Worm (Caenorhabditis elegans): Measurements from ENCODE around the gene Y53G8AR.5.
"Not testable (repeated sequence)": the region's sequence is repeated elsewhere in the genome, so short reads cannot be mapped to it uniquely, and the experiment has no call there.

The Y53G8AR.5 gene

DNA sequence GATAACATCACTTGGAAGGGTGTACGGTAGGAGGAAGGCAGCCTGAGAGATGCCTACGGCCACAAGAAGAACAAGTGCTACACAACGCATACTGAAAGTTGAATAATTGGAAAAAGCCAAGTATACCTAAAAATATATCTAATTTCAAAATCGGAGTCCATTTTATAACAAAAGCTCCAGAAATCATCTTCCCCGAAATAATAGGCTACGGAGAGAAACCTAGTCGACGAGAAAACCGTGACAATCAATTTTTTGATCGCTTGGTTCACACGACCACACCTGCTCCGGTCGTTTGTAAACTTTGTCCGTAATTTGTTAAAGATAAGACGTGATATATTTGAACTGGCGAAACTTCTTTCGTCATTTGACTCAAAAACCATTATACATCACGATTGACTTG, 38.9 kb upstream of the Y53G8AR.5 start, which contains the start of gene nspg-7.2:
TSS of gene nspg-7.2 (minus strand) at position 101 of the 400 bp plus-strand sequence.
- TF ChIP-seq flt-1 (GFP tag; IDR thresholded peaks at IDR 0.05): no peak
- TF ChIP-seq F13C5.2 (tag; optimal IDR thresholded peaks at IDR 0.05): no peak
- no peak for TF ChIP-seq ama-1 (optimal IDR thresholded peaks at IDR 0.05)
- no peak for TF ChIP-seq hmbx-1 (tag; optimal IDR thresholded peaks at IDR 0.05)
- no peak for TF ChIP-seq pes-1 (GFP tag; IDR thresholded peaks at IDR 0.05)
- no peak for TF ChIP-seq sea-1 (GFP tag; conservative IDR thresholded peaks at IDR 0.05)
- no peak for TF ChIP-seq hmg-4 (GFP tag; optimal IDR thresholded peaks at IDR 0.05)
- no peak for TF ChIP-seq ets-7 (tag; optimal IDR thresholded peaks at IDR 0.05)
- no peak for TF ChIP-seq tbx-11 (GFP tag; IDR thresholded peaks at IDR 0.05)
- no peak for TF ChIP-seq ceh-13 (GFP tag; optimal IDR thresholded peaks at IDR 0.05)

DNA sequence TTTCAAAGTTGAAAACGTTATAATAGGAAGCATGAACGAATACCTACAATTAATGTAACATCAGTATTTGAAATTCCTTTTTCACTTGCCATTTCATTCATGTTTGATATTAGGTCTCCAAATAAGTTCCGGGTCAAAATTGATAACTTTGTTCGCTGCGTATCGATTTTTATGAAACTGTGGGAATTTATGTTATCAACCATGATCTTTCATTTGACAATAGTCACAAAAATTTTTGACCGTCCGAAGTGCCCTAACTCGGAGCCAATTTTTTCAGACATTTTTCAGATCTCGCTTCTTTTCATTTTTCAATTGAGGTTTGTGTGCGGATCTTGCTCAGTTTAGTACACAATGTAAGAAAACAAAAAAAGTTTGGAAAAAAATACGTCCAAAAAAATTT, 37.6 kb upstream of the Y53G8AR.5 start, which contains the start of gene Y53G8AM.6:
TSS of gene Y53G8AM.6 (minus strand) at position 101 of the 400 bp plus-strand sequence.
- not testable (repeated sequence) for TF ChIP-seq B0310.2, hnd-1, ets-7 (tag; optimal IDR thresholded peaks at IDR 0.05)

DNA sequence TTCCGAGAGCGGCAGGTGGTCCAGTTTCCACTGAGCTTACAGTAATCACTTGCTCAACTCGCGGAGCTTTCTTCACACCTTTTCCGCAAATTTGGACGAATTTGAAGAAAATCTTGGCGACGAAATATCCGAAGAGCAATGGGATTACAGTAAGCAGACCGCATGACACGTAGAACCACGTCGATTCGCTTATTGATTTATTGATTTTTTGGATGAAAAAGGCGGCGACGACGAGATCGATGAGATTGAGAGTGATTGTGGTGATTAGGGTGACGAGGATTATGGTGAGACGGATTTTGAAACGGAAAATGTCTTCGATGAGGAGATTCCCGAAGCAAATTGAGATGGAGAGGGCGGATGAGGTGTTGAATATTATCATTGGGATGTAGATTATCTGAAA, 33.6 kb upstream of the Y53G8AR.5 start:
- TF ChIP-seq sea-1 (GFP tag; conservative IDR thresholded peaks at IDR 0.05): no peak
- no peak for TF ChIP-seq hmg-4 (GFP tag; optimal IDR thresholded peaks at IDR 0.05)
- no peak for TF ChIP-seq scrt-1 (GFP tag; IDR thresholded peaks at IDR 0.05)
- TF ChIP-seq pes-1 (GFP tag; IDR thresholded peaks at IDR 0.05): no peak
- no peak for TF ChIP-seq flt-1 (GFP tag; IDR thresholded peaks at IDR 0.05)
- no peak for TF ChIP-seq hmbx-1 (tag; optimal IDR thresholded peaks at IDR 0.05)
- no peak for TF ChIP-seq ceh-36 (tag; optimal IDR thresholded peaks at IDR 0.05)
- no peak for TF ChIP-seq hnd-1 (tag; optimal IDR thresholded peaks at IDR 0.05)
- TF ChIP-seq B0310.2 (tag; optimal IDR thresholded peaks at IDR 0.05): no peak
- TF ChIP-seq tbx-37 (GFP tag; conservative IDR thresholded peaks at IDR 0.05): no peak
- no peak for TF ChIP-seq F13C5.2 (tag; optimal IDR thresholded peaks at IDR 0.05)
- no peak for TF ChIP-seq tra-4 (tag; optimal IDR thresholded peaks at IDR 0.05)
- TF ChIP-seq ceh-13 (GFP tag; optimal IDR thresholded peaks at IDR 0.05): no peak
- TF ChIP-seq ets-7 (tag; optimal IDR thresholded peaks at IDR 0.05): no peak
- no peak for TF ChIP-seq ama-1 (optimal IDR thresholded peaks at IDR 0.05)

ce11 chrIII:3266602-3267001, 30.6 kb upstream of the Y53G8AR.5 start, which contains the start of gene Y53G8AM.7:
Gene Y53G8AM.7, minus strand, starts transcription at chrIII:3266702.
- TF ChIP-seq B0310.2 (tag; optimal IDR thresholded peaks at IDR 0.05): no peak

DNA sequence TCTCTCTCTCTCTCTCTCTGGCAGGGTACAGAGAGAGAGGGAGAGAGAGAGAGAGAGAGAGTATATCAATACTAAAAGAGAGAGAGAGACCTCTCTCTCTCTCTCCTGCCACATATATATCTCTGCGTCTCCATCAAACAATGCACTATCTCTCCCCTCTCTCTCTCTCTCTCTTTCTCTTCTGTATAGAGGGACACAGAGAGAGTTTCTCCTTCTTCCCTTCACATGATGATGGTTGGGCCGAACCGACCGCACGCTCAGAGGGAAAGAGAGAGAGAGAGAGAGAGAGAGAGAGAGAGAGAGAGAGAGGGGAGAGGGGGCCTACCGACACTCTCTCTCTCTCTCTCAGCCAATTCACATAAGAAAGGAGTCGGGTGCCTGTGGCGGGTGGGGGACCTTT, 25.6 kb upstream of the Y53G8AR.5 start:
- TF ChIP-seq tra-4 (tag; optimal IDR thresholded peaks at IDR 0.05) (no peak), sea-1 (GFP tag; conservative IDR thresholded peaks at IDR 0.05) (peak; percentile 56; the same call in 1 of the 2 replicates), F13C5.2 (tag; optimal IDR thresholded peaks at IDR 0.05) (peak; percentile 52), hmg-4 (GFP tag; optimal IDR thresholded peaks at IDR 0.05) (no peak)

ce11 chrIII:3273141-3273540, 24.1 kb upstream of the Y53G8AR.5 start:
- TF ChIP-seq ceh-13 (GFP tag; optimal IDR thresholded peaks at IDR 0.05): no peak
- peak; percentile 6 for TF ChIP-seq F13C5.2 (tag; optimal IDR thresholded peaks at IDR 0.05)
- no peak for TF ChIP-seq hnd-1 (tag; optimal IDR thresholded peaks at IDR 0.05)

DNA sequence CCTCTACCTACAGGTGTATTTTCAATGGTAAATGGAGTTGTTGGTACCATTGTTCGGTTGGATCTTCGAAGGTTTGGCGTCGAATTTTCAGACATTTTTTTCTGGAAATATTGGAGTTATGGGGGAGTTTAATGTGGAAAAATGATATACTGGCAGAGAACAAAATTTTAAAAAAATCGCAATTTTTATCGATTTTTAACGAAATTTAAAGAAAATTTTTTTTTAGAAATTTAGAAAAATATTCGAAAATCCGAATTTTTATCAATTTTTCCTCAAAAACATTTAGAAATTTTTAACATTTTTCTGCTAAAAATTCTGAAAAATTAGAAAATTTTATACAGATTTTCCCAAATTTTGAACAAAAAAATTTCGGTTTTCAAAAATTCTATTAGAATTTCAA, 18.6 kb upstream of the Y53G8AR.5 start, which contains the start of gene Y53G8AM.8:
TSS of gene Y53G8AM.8 (minus strand) at position 101 of the 400 bp plus-strand sequence.
- TF ChIP-seq ceh-36 (tag; optimal IDR thresholded peaks at IDR 0.05): no peak
- no peak for TF ChIP-seq tbx-11 (GFP tag; IDR thresholded peaks at IDR 0.05)
- no peak for TF ChIP-seq aly-1 (tag; optimal IDR thresholded peaks at IDR 0.05)
- TF ChIP-seq hnd-1 (tag; optimal IDR thresholded peaks at IDR 0.05): no peak
- TF ChIP-seq F13C5.2 (tag; optimal IDR thresholded peaks at IDR 0.05): no peak
- no peak for TF ChIP-seq hmg-4 (GFP tag; optimal IDR thresholded peaks at IDR 0.05)
- TF ChIP-seq ets-7 (tag; optimal IDR thresholded peaks at IDR 0.05): no peak
- TF ChIP-seq hmbx-1 (tag; optimal IDR thresholded peaks at IDR 0.05): no peak
- no peak for TF ChIP-seq sea-1 (GFP tag; conservative IDR thresholded peaks at IDR 0.05)
- TF ChIP-seq ama-1 (optimal IDR thresholded peaks at IDR 0.05): no peak
- TF ChIP-seq ceh-13 (GFP tag; optimal IDR thresholded peaks at IDR 0.05): no peak
- TF ChIP-seq B0310.2 (tag; optimal IDR thresholded peaks at IDR 0.05): no peak
- no peak for TF ChIP-seq flt-1 (GFP tag; IDR thresholded peaks at IDR 0.05)
- TF ChIP-seq scrt-1 (GFP tag; IDR thresholded peaks at IDR 0.05): no peak
- no peak for TF ChIP-seq tra-4 (tag; optimal IDR thresholded peaks at IDR 0.05)
- no peak for TF ChIP-seq tbx-37 (GFP tag; conservative IDR thresholded peaks at IDR 0.05)

DNA sequence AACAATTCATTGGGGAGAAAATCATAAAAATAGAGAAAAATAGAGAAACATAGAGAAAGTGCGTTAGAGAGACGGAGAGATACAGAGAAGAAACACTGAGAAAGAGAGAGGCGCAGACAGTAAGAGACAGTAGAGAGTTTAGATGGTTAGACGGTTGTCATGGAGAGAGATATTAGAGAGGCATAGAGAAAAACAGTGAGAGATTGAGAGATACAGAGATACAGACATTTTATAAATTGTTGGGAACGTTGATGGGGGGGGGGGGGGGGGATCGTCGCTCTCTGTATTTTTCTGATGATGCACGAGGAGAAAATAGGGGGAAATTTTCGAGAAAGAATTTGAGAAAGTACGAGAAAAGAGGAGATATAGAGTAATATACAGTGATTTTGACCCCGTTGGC, 17.9 kb upstream of the Y53G8AR.5 start:
- TF ChIP-seq ama-1 (optimal IDR thresholded peaks at IDR 0.05) (no peak), scrt-1 (GFP tag; IDR thresholded peaks at IDR 0.05) (no peak), sea-1 (GFP tag; conservative IDR thresholded peaks at IDR 0.05) (no peak), F13C5.2 (tag; optimal IDR thresholded peaks at IDR 0.05) (no peak), tbx-37 (GFP tag; conservative IDR thresholded peaks at IDR 0.05) (no peak), B0310.2 (tag; optimal IDR thresholded peaks at IDR 0.05) (no peak), aly-1 (tag; optimal IDR thresholded peaks at IDR 0.05) (no peak), pes-1 (GFP tag; IDR thresholded peaks at IDR 0.05) (no peak), ets-7 (tag; optimal IDR thresholded peaks at IDR 0.05) (no peak), hmbx-1 (tag; optimal IDR thresholded peaks at IDR 0.05) (no peak), ceh-36 (tag; optimal IDR thresholded peaks at IDR 0.05) (no peak), flt-1 (GFP tag; IDR thresholded peaks at IDR 0.05) (no peak), tra-4 (tag; optimal IDR thresholded peaks at IDR 0.05) (no peak), hmg-4 (GFP tag; optimal IDR thresholded peaks at IDR 0.05) (no peak), ceh-13 (GFP tag; optimal IDR thresholded peaks at IDR 0.05) (no peak), tbx-11 (GFP tag; IDR thresholded peaks at IDR 0.05) (no peak), hnd-1 (tag; optimal IDR thresholded peaks at IDR 0.05) (no peak)
